Fruit fly (Drosophila melanogaster) whole organism, embryonic: Measurements from ENCODE around the gene Spn38F.

Experiments used
- Atf6 ChIP-seq: fragments of 200-800 bp; sonication (Bioruptor generic); IDR thresholded peaks from 2 replicates; pipeline ENCODE4 v1.3.6; 2022; ENCODE audit warnings: missing biosample characterization, missing genetic modification characterization
- Awh ChIP-seq: fragments of 200-800 bp; sonication (Bioruptor generic); IDR thresholded peaks from 2 replicates; pipeline ENCODE4, ENCODE4 v1.3.6; 2022; ENCODE audit warnings: missing biosample characterization, missing genetic modification characterization
- CG10543 ChIP-seq: fragments of 200-800 bp; sonication (Bioruptor generic); optimal IDR thresholded peaks from 3 replicates; lab custom pipeline; 2017; ENCODE audit warnings: missing biosample characterization, mild to moderate bottlenecking, missing genetic modification characterization, moderate library complexity
- CG10979 ChIP-seq: fragments of 200-800 bp; sonication (Bioruptor generic); optimal IDR thresholded peaks from 2 replicates; lab custom pipeline; 2018; ENCODE audit warnings: missing biosample characterization, mild to moderate bottlenecking, missing genetic modification characterization, moderate library complexity
- CG11695 ChIP-seq: fragments of 200-800 bp; sonication (Bioruptor generic); IDR thresholded peaks from 3 replicates; pipeline ENCODE4 v1.3.6; 2022; ENCODE audit warnings: missing biosample characterization, missing genetic modification characterization
- CG12219 ChIP-seq: fragments of 200-800 bp; sonication (Bioruptor generic); optimal IDR thresholded peaks from 3 replicates; lab custom pipeline; 2018; ENCODE audit warnings: missing biosample characterization, mild to moderate bottlenecking, missing genetic modification characterization
- CG14667 ChIP-seq: fragments of 200-800 bp; sonication (Bioruptor generic); IDR thresholded peaks from 2 replicates; pipeline ENCODE4 v1.3.6; 2022; ENCODE audit warnings: missing biosample characterization, missing genetic modification characterization
- CG17568 ChIP-seq: fragments of 200-800 bp; sonication (Bioruptor generic); optimal IDR thresholded peaks from 2 replicates; lab custom pipeline; 2018; ENCODE audit warnings: missing biosample characterization, mild to moderate bottlenecking, missing genetic modification characterization, moderate library complexity
- CG18262 ChIP-seq: fragments of 200-800 bp; optimal IDR thresholded peaks from 3 replicates; lab custom pipeline; 2019; ENCODE audit warnings: missing biosample characterization, mild to moderate bottlenecking, missing genetic modification characterization, moderate library complexity
- CG18476 ChIP-seq: fragments of 200-800 bp; sonication (Bioruptor generic); optimal IDR thresholded peaks from 2 replicates; lab custom pipeline; 2016; ENCODE audit warnings: missing biosample characterization, mild to moderate bottlenecking, missing genetic modification characterization
- CG2712 ChIP-seq: fragments of 200-800 bp; optimal IDR thresholded peaks from 3 replicates; lab custom pipeline; 2019; ENCODE audit warnings: missing biosample characterization, mild to moderate bottlenecking, missing genetic modification characterization, moderate library complexity
- CG4424 ChIP-seq: fragments of 200-800 bp; sonication (Bioruptor generic); optimal IDR thresholded peaks from 3 replicates; lab custom pipeline; 2016; ENCODE audit warnings: missing biosample characterization, missing genetic modification characterization
- CG6272 ChIP-seq: fragments of 200-800 bp; sonication (Bioruptor generic); IDR thresholded peaks from 2 replicates; pipeline ENCODE4 v1.3.6; 2022; ENCODE audit warnings: missing biosample characterization, missing genetic modification characterization
- CG7372 ChIP-seq: fragments of 200-800 bp; sonication (Bioruptor generic); IDR thresholded peaks from 2 replicates; pipeline ENCODE4 v1.3.6; 2022; ENCODE audit warnings: missing biosample characterization, missing genetic modification characterization
- Drgx ChIP-seq: fragments of 200-800 bp; sonication (Bioruptor generic); IDR thresholded peaks from 2 replicates; pipeline ENCODE4 v1.3.6; 2022; ENCODE audit warnings: missing biosample characterization, missing genetic modification characterization
- ERR ChIP-seq: fragments of 200-800 bp; sonication (Bioruptor generic); optimal IDR thresholded peaks from 2 replicates; lab custom pipeline; 2016; ENCODE audit warnings: missing biosample characterization, missing genetic modification characterization
- Eip74EF ChIP-seq, 2 experiments: fragments of 200-800 bp in 1 of 2; fragments of >200 bp in 1 of 2; sonication (Bioruptor generic) in 1 of 2; optimal IDR thresholded peaks; 2 replicates each; lab custom pipeline; 2017 to 2019; ENCODE audit warnings: missing biosample characterization in 2 of 2, missing genetic modification characterization in 2 of 2, mild to moderate bottlenecking in 1 of 2, moderate library complexity in 1 of 2
- NC2β ChIP-seq: fragments of 200-800 bp; sonication (Bioruptor generic); optimal IDR thresholded peaks from 2 replicates; lab custom pipeline; 2016; ENCODE audit warnings: missing biosample characterization, missing genetic modification characterization
- Side ChIP-seq: fragments of 200-800 bp; sonication (Bioruptor generic); optimal IDR thresholded peaks from 2 replicates; lab custom pipeline; 2016; ENCODE audit warnings: missing biosample characterization, missing genetic modification characterization
- Sox102F ChIP-seq: fragments of 200-800 bp; sonication (Bioruptor generic); optimal IDR thresholded peaks from 2 replicates; lab custom pipeline; 2018; ENCODE audit warnings: missing biosample characterization, mild to moderate bottlenecking, missing genetic modification characterization, moderate library complexity
- Ssrp ChIP-seq: fragments of 200-800 bp; sonication (Bioruptor generic); optimal IDR thresholded peaks from 2 replicates; lab custom pipeline; 2018; ENCODE audit warnings: missing biosample characterization, mild to moderate bottlenecking, missing genetic modification characterization, moderate library complexity
- Xbp1 ChIP-seq: fragments of 200-800 bp; sonication (Bioruptor generic); optimal IDR thresholded peaks from 3 replicates; lab custom pipeline; 2016; ENCODE audit warnings: missing biosample characterization, mild to moderate bottlenecking, missing genetic modification characterization
- abd-A ChIP-seq: fragments of 200-800 bp; sonication (Bioruptor generic); optimal IDR thresholded peaks from 3 replicates; lab custom pipeline; 2019; ENCODE audit warnings: missing biosample characterization, mild to moderate bottlenecking, missing genetic modification characterization, moderate library complexity
- aop ChIP-seq: fragments of 200-800 bp; sonication (Bioruptor generic); IDR thresholded peaks from 2 replicates; pipeline ENCODE4 v1.3.6; 2022; ENCODE audit warnings: missing biosample characterization, missing genetic modification characterization
- az2 ChIP-seq: fragments of 200-800 bp; sonication (Bioruptor generic); optimal IDR thresholded peaks from 3 replicates; lab custom pipeline; 2016; ENCODE audit warnings: missing biosample characterization, missing genetic modification characterization
- cas ChIP-seq: fragments of 200-800 bp; sonication (Bioruptor generic); IDR thresholded peaks from 2 replicates; pipeline ENCODE4 v1.3.6; 2022; ENCODE audit warnings: missing biosample characterization, missing genetic modification characterization
- dimm ChIP-seq: fragments of 200-800 bp; sonication (Bioruptor generic); IDR thresholded peaks from 2 replicates; pipeline ENCODE4 v1.3.6; 2022; ENCODE audit warnings: missing biosample characterization, missing genetic modification characterization
- ems ChIP-seq: fragments of 200-800 bp; sonication (Bioruptor generic); optimal IDR thresholded peaks from 3 replicates; lab custom pipeline; 2016; ENCODE audit warnings: missing biosample characterization, missing genetic modification characterization
- en ChIP-seq: fragments of 200-800 bp; sonication (Bioruptor generic); optimal IDR thresholded peaks from 2 replicates; lab custom pipeline; 2016; ENCODE audit warnings: missing biosample characterization, missing genetic modification characterization
- esg ChIP-seq: fragments of 200-800 bp; sonication (Bioruptor generic); conservative IDR thresholded peaks from 2 replicates; pipeline ENCODE4 v1.3.6; 2022; ENCODE audit warnings: missing biosample characterization, missing genetic modification characterization
- eve ChIP-seq, 2 experiments: fragments of >200 bp; optimal IDR thresholded peaks; 2 replicates each; lab custom pipeline; 2017; ENCODE audit warnings: missing biosample characterization in 2 of 2, missing genetic modification characterization in 2 of 2
- fd96Cb ChIP-seq: fragments of 200-800 bp; sonication (Bioruptor generic); optimal IDR thresholded peaks from 2 replicates; lab custom pipeline; 2018; ENCODE audit warnings: missing biosample characterization, mild to moderate bottlenecking, missing genetic modification characterization, moderate library complexity
- gem ChIP-seq: fragments of 200-800 bp; sonication (Bioruptor generic); optimal IDR thresholded peaks from 2 replicates; lab custom pipeline; 2019; ENCODE audit warnings: missing biosample characterization, mild to moderate bottlenecking, missing genetic modification characterization, moderate library complexity
- gsb-n ChIP-seq: fragments of 200-800 bp; sonication (Bioruptor generic); optimal IDR thresholded peaks from 3 replicates; lab custom pipeline; 2018; ENCODE audit warnings: missing biosample characterization, mild to moderate bottlenecking, missing genetic modification characterization
- kni ChIP-seq: fragments of 200-800 bp; sonication (Bioruptor generic); optimal IDR thresholded peaks from 3 replicates; lab custom pipeline; 2017; ENCODE audit warnings: mild to moderate bottlenecking, missing biosample characterization, missing genetic modification reagents, missing genetic modification characterization
- lab ChIP-seq: fragments of 200-800 bp; sonication (Bioruptor generic); optimal IDR thresholded peaks from 3 replicates; lab custom pipeline; 2017; ENCODE audit warnings: missing biosample characterization, missing genetic modification characterization, mild to moderate bottlenecking, moderate library complexity, missing genetic modification reagents
- lilli ChIP-seq: fragments of 200-800 bp; sonication (Bioruptor generic); optimal IDR thresholded peaks from 3 replicates; lab custom pipeline; 2016; ENCODE audit warnings: missing biosample characterization, missing genetic modification characterization
- lmd ChIP-seq: fragments of 200-800 bp; sonication (Bioruptor generic); IDR thresholded peaks from 2 replicates; pipeline ENCODE4 v1.3.6; 2022; ENCODE audit warnings: missing biosample characterization, missing genetic modification characterization
- lola ChIP-seq, 3 experiments: fragments of >200 bp in 2 of 3; fragments of 200-800 bp in 1 of 3; sonication (Bioruptor generic) in 1 of 3; optimal IDR thresholded peaks; 2 replicates each; lab custom pipeline; 2017 to 2019; ENCODE audit warnings: missing biosample characterization in 3 of 3, missing genetic modification characterization in 3 of 3, mild to moderate bottlenecking in 1 of 3, moderate library complexity in 1 of 3
- pan ChIP-seq, 4 experiments: fragments of >200 bp in 3 of 4; fragments of 200-800 bp in 1 of 4; sonication (Bioruptor generic) in 1 of 4; optimal IDR thresholded peaks in 3 of 4; IDR thresholded peaks in 1 of 4; 2 replicates each; pipeline versions ENCODE4 v1.3.6 to Lab custom; 2017 to 2022; ENCODE audit warnings: missing biosample characterization in 2 of 4, missing genetic modification characterization in 2 of 4, mixed read lengths in 1 of 4
- phol ChIP-seq: fragments of 200-800 bp; sonication (Bioruptor generic); optimal IDR thresholded peaks from 3 replicates; lab custom pipeline; 2018; ENCODE audit warnings: missing biosample characterization, mild to moderate bottlenecking, missing genetic modification characterization, moderate library complexity
- pnt ChIP-seq: fragments of 200-800 bp; sonication (Bioruptor generic); optimal IDR thresholded peaks from 3 replicates; lab custom pipeline; 2016; ENCODE audit warnings: missing biosample characterization, missing genetic modification characterization
- ranshi ChIP-seq: fragments of 200-800 bp; sonication (Bioruptor generic); IDR thresholded peaks from 2 replicates; pipeline ENCODE4 v1.3.6; 2022; ENCODE audit warnings: missing biosample characterization, missing genetic modification characterization
- run ChIP-seq: fragments of 200-800 bp; sonication (Bioruptor generic); optimal IDR thresholded peaks from 3 replicates; lab custom pipeline; 2018; ENCODE audit warnings: missing biosample characterization, mild to moderate bottlenecking, missing genetic modification characterization
- sisA ChIP-seq: fragments of 200-800 bp; sonication (Bioruptor generic); IDR thresholded peaks from 2 replicates; pipeline ENCODE4 v1.3.6; 2022; ENCODE audit warnings: missing biosample characterization, missing genetic modification characterization
- ssp ChIP-seq: fragments of 200-800 bp; sonication (Bioruptor generic); IDR thresholded peaks from 2 replicates; pipeline ENCODE4 v1.3.6; 2022; ENCODE audit warnings: missing biosample characterization, missing genetic modification characterization
- tx ChIP-seq: fragments of 200-800 bp; sonication (Bioruptor generic); optimal IDR thresholded peaks from 2 replicates; lab custom pipeline; 2016; ENCODE audit warnings: missing biosample characterization, missing genetic modification characterization
- wor ChIP-seq: fragments of 200-800 bp; sonication (Bioruptor generic); IDR thresholded peaks from 2 replicates; pipeline ENCODE4 v1.3.6; 2022; ENCODE audit warnings: missing biosample characterization, missing genetic modification characterization

Gene Spn38F

DNA sequence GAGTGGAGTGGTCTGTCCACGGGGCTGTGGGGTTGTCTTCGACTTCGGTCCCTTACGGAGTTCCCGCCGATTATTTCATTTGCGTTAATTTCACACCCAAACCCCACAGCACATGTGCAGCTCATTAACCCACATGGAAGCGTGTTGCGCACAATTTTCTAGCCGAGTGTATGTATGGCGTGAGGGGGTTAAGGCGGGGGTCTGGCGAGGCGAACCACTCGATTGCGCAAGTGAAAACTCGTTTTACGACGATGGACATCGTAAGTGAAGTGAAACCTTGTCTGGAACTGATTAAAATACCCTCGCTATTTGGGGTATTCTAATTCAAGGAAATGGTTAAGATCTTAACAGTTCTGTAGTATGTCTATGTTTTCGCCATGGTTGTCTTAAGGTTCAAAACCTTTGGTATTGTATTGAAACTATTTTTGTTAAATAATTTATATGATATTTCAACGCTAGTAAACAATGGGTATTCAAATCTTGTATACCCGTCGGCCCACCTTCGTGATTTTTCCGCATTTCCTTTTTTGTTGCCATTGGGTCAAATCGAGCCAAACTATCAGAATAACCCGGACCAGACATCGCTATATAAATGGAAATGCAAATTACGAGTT is 26.6 kb downstream of the Spn38F start (continued):
- TF ChIP-seq ems (GFP tag; lab: Kevin White, UChicago) (peak; percentile 8), tx (no peak), fd96Cb (tag; lab: Kevin White, UChicago) (peak; percentile 39), aop (GFP tag; lab: Robert Waterston, UW) (no peak), CG10543 (GFP tag; lab: Kevin White, UChicago) (peak; percentile 31), ssp (GFP tag; lab: Robert Waterston, UW) (no peak), lilli (peak; percentile 15), gsb-n (tag; lab: Kevin White, UChicago) (peak; percentile 34), pnt (GFP tag; lab: Kevin White, UChicago) (peak; percentile 2), CG14667 (0 out of 2 replicates have a peak, but pooled peaks have one; percentile 30), phol (tag; lab: Kevin White, UChicago) (peak; percentile 45), ERR (GFP tag; lab: Kevin White, UChicago) (no peak), CG7372 (peak; percentile 48; the same call in 1 of the 2 replicates), CG18262 (tag; lab: Kevin White, UChicago) (peak; percentile 55), CG2712 (peak; percentile 57), Ssrp (tag; lab: Kevin White, UChicago) (peak; percentile 46), pan (optimal IDR thresholded peaks at IDR 0.05; lab: Kevin White, UChicago) (no peak), pan (GFP tag; optimal IDR thresholded peaks at IDR 0.05 in 1 of 2, IDR thresholded peaks at IDR 0.05 in 1 of 2) (peak in 1 of 2 experiments; percentile 61), dimm (GFP tag; lab: Robert Waterston, UW) (peak; percentile 31; the same call in 1 of the 2 replicates), ranshi (GFP tag; lab: Robert Waterston, UW) (0 out of 2 replicates have a peak, but pooled peaks have one; percentile 27), Atf6 (GFP tag; lab: Robert Waterston, UW) (peak; percentile 39; the same call in 1 of the 2 replicates), lab (GFP tag; lab: Kevin White, UChicago) (peak; percentile 54), CG10979 (tag; lab: Kevin White, UChicago) (peak; percentile 29), sisA (peak; percentile 50; the same call in 1 of the 2 replicates), esg (GFP tag; lab: Robert Waterston, UW) (peak; percentile 63), CG6272 (GFP tag; lab: Robert Waterston, UW) (no peak), Drgx (GFP tag; lab: Robert Waterston, UW) (peak; percentile 87), az2 (GFP tag; lab: Kevin White, UChicago) (peak; percentile 45), Awh (peak; percentile 57; the same call in 1 of the 2 replicates), eve (GFP tag; optimal IDR thresholded peaks at IDR 0.05; lab: Kevin White, UChicago) (peak in 1 of 2 experiments; percentile 68), cas (GFP tag; lab: Robert Waterston, UW) (no peak), Side (GFP tag; lab: Kevin White, UChicago) (no peak), CG4424 (GFP tag; lab: Kevin White, UChicago) (peak; percentile 23), run (tag; lab: Kevin White, UChicago) (no peak), CG18476 (peak; percentile 25), lola (GFP tag; optimal IDR thresholded peaks at IDR 0.05; lab: Kevin White, UChicago) (no peak), kni (GFP tag; lab: Kevin White, UChicago) (peak; percentile 55), lmd (GFP tag; lab: Robert Waterston, UW) (peak; percentile 53; the same call in 1 of the 2 replicates), CG11695 (GFP tag; lab: Robert Waterston, UW) (peak; percentile 62; the same call in 1 of the 3 replicates), abd-A (tag; lab: Kevin White, UChicago) (no peak), en (GFP tag; lab: Kevin White, UChicago) (no peak), Eip74EF (GFP tag; optimal IDR thresholded peaks at IDR 0.05; lab: Kevin White, UChicago) (peak in 1 of 2 experiments; percentile 84), gem (peak; percentile 77), Xbp1 (GFP tag; lab: Kevin White, UChicago) (peak; percentile 52), CG17568 (GFP tag; lab: Kevin White, UChicago) (peak; percentile 34), wor (GFP tag; lab: Robert Waterston, UW) (0 out of 2 replicates have a peak, but pooled peaks have one; percentile 16), Sox102F (GFP tag; lab: Kevin White, UChicago) (peak; percentile 79), NC2β (GFP tag; lab: Kevin White, UChicago) (no peak), CG12219 (GFP tag; lab: Kevin White, UChicago) (peak; percentile 45)
